Worm (Caenorhabditis elegans): ENCODE results near the gene C15H9.11.

The C15H9.11 gene

ce11 chrX:6091967-6092366, 11.2 kb downstream of the C15H9.11 start, which contains the start of gene hsp-3 (continued):
- TF ChIP-seq ceh-22 (tag; optimal IDR thresholded peaks at IDR 0.05) (peak; percentile 81), dmd-4 (tag; optimal IDR thresholded peaks at IDR 0.05; ENCODE audit: borderline replicate concordance) (no peak), ceh-9 (tag; optimal IDR thresholded peaks at IDR 0.05) (no peak), Y22D7AL.16 (tag; optimal IDR thresholded peaks at IDR 0.05) (no peak), F13H6.1 (tag; optimal IDR thresholded peaks at IDR 0.05) (peak; percentile 63), nfya-1 (tag; optimal IDR thresholded peaks at IDR 0.05) (peak; percentile 100), sox-4 (tag; optimal IDR thresholded peaks at IDR 0.05) (no peak), ceh-34 (tag; optimal IDR thresholded peaks at IDR 0.05) (peak; percentile 95), unc-3 (GFP tag; conservative IDR thresholded peaks at IDR 0.05) (no peak), unc-3 (tag; optimal IDR thresholded peaks at IDR 0.05) (no peak), ttx-3 (tag; optimal IDR thresholded peaks at IDR 0.05) (no peak), eyg-1 (tag; optimal IDR thresholded peaks at IDR 0.05) (peak; percentile 67), pha-4 (tag; optimal IDR thresholded peaks at IDR 0.05) (no peak), ceh-30 (tag; optimal IDR thresholded peaks at IDR 0.05) (peak; percentile 59), pros-1 (tag; optimal IDR thresholded peaks at IDR 0.05) (peak; percentile 85), C08G9.2 (tag; optimal IDR thresholded peaks at IDR 0.05) (peak; percentile 28), K02D7.2 (tag; optimal IDR thresholded peaks at IDR 0.05) (no peak), pat-9 (tag; optimal IDR thresholded peaks at IDR 0.05) (peak; percentile 52), elt-2 (tag; optimal IDR thresholded peaks at IDR 0.05) (peak; percentile 81), ceh-18 (tag; optimal IDR thresholded peaks at IDR 0.05) (peak; percentile 79), ceh-19 (GFP tag; optimal IDR thresholded peaks at IDR 0.05) (peak; percentile 50), ceh-14 (tag; optimal IDR thresholded peaks at IDR 0.05) (peak; percentile 67), hlh-13 (GFP tag; optimal IDR thresholded peaks at IDR 0.05) (no peak), C38D4.7 (GFP tag; optimal IDR thresholded peaks at IDR 0.05) (no peak), pqm-1 (tag; optimal IDR thresholded peaks at IDR 0.05) (peak; percentile 88), tbx-7 (tag; optimal IDR thresholded peaks at IDR 0.05) (peak; percentile 66), ets-4 (tag; optimal IDR thresholded peaks at IDR 0.05) (peak; percentile 84), sox-2 (GFP tag; IDR thresholded peaks at IDR 0.05) (peak; percentile 12), hlh-8 (tag; optimal IDR thresholded peaks at IDR 0.05) (peak; percentile 54), unc-42 (tag; optimal IDR thresholded peaks at IDR 0.05) (peak; percentile 79)

ce11 chrX:6090779-6091178, 12.4 kb downstream of the C15H9.11 start:
- TF ChIP-seq lin-11 (tag; optimal IDR thresholded peaks at IDR 0.05), result no peak
- TF ChIP-seq ahr-1 (tag; optimal IDR thresholded peaks at IDR 0.05), result no peak
- TF ChIP-seq ceh-6 (GFP tag; optimal IDR thresholded peaks at IDR 0.05), result no peak
- TF ChIP-seq ceh-18 (tag; optimal IDR thresholded peaks at IDR 0.05), result no peak
- TF ChIP-seq fax-1 (tag; optimal IDR thresholded peaks at IDR 0.05), result no peak
- TF ChIP-seq elt-2 (tag; optimal IDR thresholded peaks at IDR 0.05), result no peak
- no peak for TF ChIP-seq lim-6 (tag; optimal IDR thresholded peaks at IDR 0.05)
- no peak for TF ChIP-seq ceh-48 (tag; optimal IDR thresholded peaks at IDR 0.05)
- TF ChIP-seq ceh-45 (GFP tag; IDR thresholded peaks at IDR 0.05), result no peak
- no peak for TF ChIP-seq ceh-30 (tag; optimal IDR thresholded peaks at IDR 0.05)
- no peak for TF ChIP-seq mec-3 (tag; optimal IDR thresholded peaks at IDR 0.05; ENCODE audit: borderline replicate concordance)
- no peak for TF ChIP-seq ref-2 (tag; optimal IDR thresholded peaks at IDR 0.05)
- TF ChIP-seq ceh-14 (tag; optimal IDR thresholded peaks at IDR 0.05), result no peak
- TF ChIP-seq pqm-1 (tag; optimal IDR thresholded peaks at IDR 0.05), result no peak

- TF ChIP-seq gmeb-2 (tag; optimal IDR thresholded peaks at IDR 0.05) (no peak), C38D4.7 (GFP tag; optimal IDR thresholded peaks at IDR 0.05) (no peak), ceh-45 (GFP tag; IDR thresholded peaks at IDR 0.05) (no peak), fkh-6 (tag; optimal IDR thresholded peaks at IDR 0.05) (no peak), unc-86 (tag; optimal IDR thresholded peaks at IDR 0.05) (no peak), elt-4 (tag; optimal IDR thresholded peaks at IDR 0.05) (no peak), T23F11.4 (GFP tag; optimal IDR thresholded peaks at IDR 0.05) (no peak), dve-1 (tag; optimal IDR thresholded peaks at IDR 0.05) (no peak), fax-1 (tag; optimal IDR thresholded peaks at IDR 0.05) (no peak), elt-2 (tag; optimal IDR thresholded peaks at IDR 0.05) (no peak), ceh-18 (tag; optimal IDR thresholded peaks at IDR 0.05) (no peak), eyg-1 (tag; optimal IDR thresholded peaks at IDR 0.05) (no peak)
These were observed 14.5 kb downstream of the C15H9.11 start for ce11 chrX:6088718-6089117.
